Worm (Caenorhabditis elegans) whole organism, L1 larva: Measurements from ENCODE around the gene tba-4.

Experiments used
- C16A3.4 ChIP-seq: fragments of 150-350 bp; optimal IDR thresholded peaks from 2 replicates; lab custom pipeline; 2014; ENCODE audit warnings: missing biosample characterization, missing genetic modification characterization
- aha-1 ChIP-seq: fragments of 150-350 bp; optimal IDR thresholded peaks from 2 replicates; lab custom pipeline; 2014; ENCODE audit warnings: missing biosample characterization, missing genetic modification characterization
- ama-1 ChIP-seq: fragments of 150-350 bp; optimal IDR thresholded peaks from 2 replicates; lab custom pipeline; 2014
- blmp-1 ChIP-seq: fragments of 150-350 bp; optimal IDR thresholded peaks from 2 replicates; lab custom pipeline; 2014; ENCODE audit warnings: missing biosample characterization, missing genetic modification characterization
- ceh-63 ChIP-seq: fragments of 200-800 bp; sonication (Bioruptor generic); optimal IDR thresholded peaks from 2 replicates; lab custom pipeline; 2018; ENCODE audit warnings: mild to moderate bottlenecking, missing genetic modification characterization, missing compliant biosample characterization
- dpl-1 ChIP-seq, 3 experiments: fragments of 150-350 bp in 2 of 3; sonication (generic microtip) in 1 of 3; optimal IDR thresholded peaks; 2 replicates each; lab custom pipeline; 2014 to 2017; ENCODE audit warnings: missing biosample characterization in 3 of 3, missing genetic modification characterization in 3 of 3, missing genetic modification reagents in 3 of 3
- efl-1 ChIP-seq, 4 experiments: fragments of 150-350 bp; optimal IDR thresholded peaks in 3 of 4; peaks in 1 of 4; 1 replicate in 1 of 4; 2 replicates in 3 of 4; lab custom pipeline; 2014; ENCODE audit warnings: missing biosample characterization in 2 of 4, missing genetic modification characterization in 2 of 4, missing genetic modification reagents in 2 of 4
- efl-3 ChIP-seq: fragments of 200-800 bp; sonication (Bioruptor generic); optimal IDR thresholded peaks from 2 replicates; lab custom pipeline; 2018; ENCODE audit warnings: mild to moderate bottlenecking, missing genetic modification characterization, missing compliant biosample characterization
- egl-13 ChIP-seq: sonication (generic microtip); optimal IDR thresholded peaks from 2 replicates; lab custom pipeline; 2016; ENCODE audit warnings: missing genotype, missing genetic modification reagents, missing genetic modification characterization, missing compliant biosample characterization
- egl-27 ChIP-seq, 2 experiments: fragments of 150-350 bp in 1 of 2; sonication (generic microtip); optimal IDR thresholded peaks; 3 replicates each; lab custom pipeline; 2017 to 2018; ENCODE audit warnings: missing biosample characterization in 2 of 2, missing genetic modification characterization in 2 of 2, missing genetic modification reagents in 2 of 2
- elt-2 ChIP-seq: sonication (generic microtip); optimal IDR thresholded peaks from 2 replicates; lab custom pipeline; 2016; ENCODE audit warnings: missing genetic modification characterization, mild to moderate bottlenecking, inconsistent platforms, missing compliant biosample characterization, missing genetic modification reagents
- elt-3 ChIP-seq, 6 experiments: fragments of 150-350 bp in 1 of 6; sonication (generic microtip); optimal IDR thresholded peaks; 2 replicates each; lab custom pipeline; 2017 to 2018; ENCODE audit warnings: missing biosample characterization in 6 of 6, missing genetic modification characterization in 6 of 6, inconsistent platforms in 1 of 6
- fkh-10 ChIP-seq: sonication (generic microtip); optimal IDR thresholded peaks from 2 replicates; lab custom pipeline; 2017; ENCODE audit warnings: missing biosample characterization, missing genetic modification reagents, missing genetic modification characterization
- fkh-8 ChIP-seq: sonication (generic microtip); optimal IDR thresholded peaks from 2 replicates; lab custom pipeline; 2016; ENCODE audit warnings: mild to moderate bottlenecking, missing genetic modification characterization, missing compliant biosample characterization
- grh-1 ChIP-seq: fragments of 200-800 bp; sonication (Bioruptor generic); IDR thresholded peaks from 2 replicates; pipeline ENCODE4 v1.3.6; 2022; ENCODE audit warnings: missing genetic modification reagents, missing genetic modification characterization, missing compliant biosample characterization
- irx-1 ChIP-seq: sonication (generic microtip); optimal IDR thresholded peaks from 2 replicates; lab custom pipeline; 2016; ENCODE audit warnings: missing genetic modification characterization, missing compliant biosample characterization
- isw-1 ChIP-seq: fragments of 200-800 bp; sonication (Bioruptor generic); IDR thresholded peaks from 2 replicates; pipeline ENCODE4 v1.3.6; 2022; ENCODE audit warnings: missing genetic modification characterization, missing compliant biosample characterization
- jun-1 ChIP-seq: fragments of 150-350 bp; optimal IDR thresholded peaks from 2 replicates; lab custom pipeline; 2014; ENCODE audit warnings: missing biosample characterization, missing genetic modification reagents, missing genetic modification characterization
- lin-13 ChIP-seq: fragments of 150-350 bp; optimal IDR thresholded peaks from 2 replicates; lab custom pipeline; 2014; ENCODE audit warnings: missing biosample characterization, missing genetic modification reagents, missing genetic modification characterization
- lin-14 ChIP-seq: fragments of 200-800 bp; sonication (Bioruptor generic); optimal IDR thresholded peaks from 2 replicates; lab custom pipeline; 2018; ENCODE audit warnings: mild to moderate bottlenecking, missing genetic modification characterization, moderate library complexity, missing compliant biosample characterization
- lin-15B ChIP-seq: fragments of 150-350 bp; sonication (generic microtip); optimal IDR thresholded peaks from 3 replicates; lab custom pipeline; 2014; ENCODE audit warnings: missing biosample characterization, missing genetic modification characterization
- lin-35 ChIP-seq, 2 experiments: fragments of 150-350 bp; optimal IDR thresholded peaks; 2 replicates each; lab custom pipeline; 2014; ENCODE audit warnings: missing biosample characterization in 2 of 2, missing genetic modification characterization in 2 of 2, missing genetic modification reagents in 2 of 2
- lin-39 ChIP-seq: fragments of 150-350 bp; optimal IDR thresholded peaks from 2 replicates; lab custom pipeline; 2014; ENCODE audit warnings: missing biosample characterization, missing genetic modification reagents, missing genetic modification characterization
- lir-3 ChIP-seq: sonication (generic microtip); optimal IDR thresholded peaks from 2 replicates; lab custom pipeline; 2016; ENCODE audit warnings: mild to moderate bottlenecking, missing genetic modification characterization, moderate library complexity, missing compliant biosample characterization; ENCODE audit not compliant: poor library complexity
- lsy-2 ChIP-seq, 2 experiments: fragments of 150-350 bp; optimal IDR thresholded peaks; 2 replicates each; lab custom pipeline; 2014; ENCODE audit warnings: missing biosample characterization in 2 of 2, missing genetic modification characterization in 2 of 2
- nhr-11 ChIP-seq: fragments of 150-350 bp; optimal IDR thresholded peaks from 2 replicates; lab custom pipeline; 2014; ENCODE audit warnings: missing biosample characterization, missing genetic modification characterization
- nhr-19 ChIP-seq: fragments of 200-800 bp; sonication (Bioruptor generic); conservative IDR thresholded peaks from 2 replicates; pipeline ENCODE4 v1.3.6; 2022; ENCODE audit warnings: missing genetic modification characterization, missing compliant biosample characterization
- nhr-20 ChIP-seq: sonication (generic microtip); optimal IDR thresholded peaks from 2 replicates; lab custom pipeline; 2016; ENCODE audit warnings: mild to moderate bottlenecking, missing genetic modification characterization, missing compliant biosample characterization
- nhr-47 ChIP-seq: sonication (generic microtip); optimal IDR thresholded peaks from 2 replicates; lab custom pipeline; 2016; ENCODE audit warnings: mild to moderate bottlenecking, missing genetic modification characterization, moderate library complexity, missing compliant biosample characterization
- nhr-71 ChIP-seq: sonication (generic microtip); optimal IDR thresholded peaks from 2 replicates; lab custom pipeline; 2016; ENCODE audit warnings: mild to moderate bottlenecking, missing genetic modification characterization, moderate library complexity, missing compliant biosample characterization
- nhr-85 ChIP-seq: sonication (generic microtip); peaks from one replicate; lab custom pipeline; 2016; ENCODE audit warnings: missing genetic modification characterization, inconsistent platforms, missing compliant biosample characterization
- nhr-90 ChIP-seq: sonication (generic microtip); optimal IDR thresholded peaks from 2 replicates; lab custom pipeline; 2016; ENCODE audit warnings: mild to moderate bottlenecking, missing genetic modification characterization, missing compliant biosample characterization; ENCODE audit not compliant: poor library complexity
- pag-3 ChIP-seq: sonication (generic microtip); optimal IDR thresholded peaks from 2 replicates; lab custom pipeline; 2017; ENCODE audit warnings: missing genetic modification characterization, mild to moderate bottlenecking, missing compliant biosample characterization, antibody characterized with exemption, borderline replicate concordance; ENCODE audit not compliant: insufficient read depth
- rnt-1 ChIP-seq: sonication (generic microtip); optimal IDR thresholded peaks from 2 replicates; lab custom pipeline; 2016; ENCODE audit warnings: mild to moderate bottlenecking, missing genetic modification characterization, moderate library complexity, missing compliant biosample characterization
- snu-23 ChIP-seq: sonication (generic microtip); optimal IDR thresholded peaks from 2 replicates; lab custom pipeline; 2016; ENCODE audit warnings: missing genetic modification characterization, missing compliant biosample characterization
- sox-4 ChIP-seq: sonication (generic microtip); optimal IDR thresholded peaks from 2 replicates; lab custom pipeline; 2016; ENCODE audit warnings: missing genetic modification characterization, missing compliant biosample characterization
- sup-37 ChIP-seq: fragments of 200-800 bp; sonication (Bioruptor generic); optimal IDR thresholded peaks from 2 replicates; lab custom pipeline; 2018; ENCODE audit warnings: mild to moderate bottlenecking, missing genetic modification characterization, missing compliant biosample characterization
- tbx-2 ChIP-seq: sonication (generic microtip); optimal IDR thresholded peaks from 2 replicates; lab custom pipeline; 2016; ENCODE audit warnings: missing genetic modification characterization, missing compliant biosample characterization
- unc-30 ChIP-seq: sonication (generic microtip); optimal IDR thresholded peaks from 2 replicates; lab custom pipeline; 2017; ENCODE audit warnings: missing biosample characterization, missing genetic modification characterization
- unc-62 ChIP-seq: fragments of 150-350 bp; optimal IDR thresholded peaks from 2 replicates; lab custom pipeline; 2014; ENCODE audit warnings: missing biosample characterization, missing genetic modification reagents, missing genetic modification characterization
- vab-15 ChIP-seq: sonication (generic microtip); optimal IDR thresholded peaks from 2 replicates; lab custom pipeline; 2017; ENCODE audit warnings: missing genotype, mild to moderate bottlenecking, missing genetic modification characterization, missing compliant biosample characterization
- zip-4 ChIP-seq: fragments of 200-800 bp; sonication (Bioruptor generic); optimal IDR thresholded peaks from 2 replicates; lab custom pipeline; 2018; ENCODE audit warnings: mild to moderate bottlenecking, missing genetic modification characterization, moderate library complexity, missing compliant biosample characterization
- ztf-11 ChIP-seq, 2 experiments: sonication (generic microtip); optimal IDR thresholded peaks; 2 replicates each; lab custom pipeline; 2016 to 2017; ENCODE audit warnings: missing genetic modification characterization in 2 of 2, missing biosample characterization in 1 of 2, missing compliant biosample characterization in 1 of 2
- ztf-4 ChIP-seq: fragments of 150-350 bp; optimal IDR thresholded peaks from 2 replicates; lab custom pipeline; 2014; ENCODE audit warnings: missing biosample characterization, missing genetic modification characterization

tba-4 gene

DNA sequence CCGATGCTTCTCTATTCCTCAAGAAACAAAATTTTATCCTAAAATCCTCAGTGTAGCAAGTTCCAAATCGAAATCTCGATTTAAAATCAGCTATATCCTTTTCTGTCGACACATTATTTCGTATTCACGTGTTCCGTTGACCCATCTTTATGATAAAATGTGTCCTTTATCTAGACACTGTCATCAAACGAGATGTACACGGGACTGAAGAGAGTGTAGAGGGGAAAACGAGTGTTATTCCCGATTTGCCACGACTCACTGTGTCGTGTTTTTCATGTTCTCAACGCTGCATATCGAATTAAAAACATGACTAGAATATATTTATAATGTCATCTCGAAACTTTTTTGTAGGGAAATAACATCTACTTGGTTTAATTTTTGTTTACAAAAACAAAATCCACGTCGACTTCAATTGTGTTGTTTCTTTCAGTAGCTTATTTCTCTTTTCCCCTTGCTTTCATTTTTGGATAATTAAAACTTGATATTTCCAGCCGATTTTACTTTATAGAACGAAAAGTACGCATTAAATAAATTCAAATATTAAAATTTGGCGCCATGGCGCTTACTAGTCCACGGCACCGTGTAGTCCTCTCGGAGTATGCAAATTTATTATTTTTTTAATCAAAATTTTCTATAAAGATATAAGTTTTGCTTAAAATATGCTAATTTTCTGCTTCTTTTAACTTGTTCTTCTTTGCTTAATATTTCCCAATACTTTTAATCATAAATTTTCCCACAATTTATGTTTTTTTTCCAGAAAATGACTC is 7.5 kb downstream of the tba-4 start, which contains the start of gene metr-1:
TSS of gene metr-1 (plus strand) at position 758 of the 767 bp plus-strand sequence.
- TF ChIP-seq nhr-19 = peak; percentile 33; the same call in 1 of the 2 replicates
- peak; percentile 60 for TF ChIP-seq nhr-47 (tag; lab: Kevin White, UChicago)
- TF ChIP-seq lin-35 (GFP tag; optimal IDR thresholded peaks at IDR 0.05; lab: Kevin White, UChicago) = peak; percentile 71 to 72
- TF ChIP-seq sup-37 (GFP tag; lab: Kevin White, UChicago) = no peak
- TF ChIP-seq snu-23 (GFP tag; lab: Kevin White, UChicago) = peak; percentile 5
- TF ChIP-seq lir-3 = peak; percentile 17
- no peak for TF ChIP-seq ztf-4
- peak; percentile 71 for TF ChIP-seq egl-13 (tag; lab: Kevin White, UChicago)
- peak in 1 of 2 experiments; percentile 24 for TF ChIP-seq lsy-2 (tag; optimal IDR thresholded peaks at IDR 0.05; lab: Kevin White, UChicago)
- no peak for TF ChIP-seq jun-1 (tag; lab: Kevin White, UChicago)
- peak in 1 of 6 experiments; percentile 4 for TF ChIP-seq elt-3 (tag; optimal IDR thresholded peaks at IDR 0.05; lab: Kevin White, UChicago)
- no peak for TF ChIP-seq pag-3 (tag; lab: Kevin White, UChicago)
- TF ChIP-seq lin-39 (tag; lab: Kevin White, UChicago) = no peak
- peak in 1 of 2 experiments; percentile 61 for TF ChIP-seq ztf-11 (tag; optimal IDR thresholded peaks at IDR 0.05; lab: Kevin White, UChicago)
- no peak for TF ChIP-seq lin-13 (GFP tag; lab: Kevin White, UChicago)
- TF ChIP-seq ceh-63 (GFP tag; lab: Kevin White, UChicago) = no peak
- TF ChIP-seq elt-2 (tag; lab: Kevin White, UChicago) = peak; percentile 9
- TF ChIP-seq fkh-8 (tag; lab: Kevin White, UChicago) = peak; percentile 9
- no peak for TF ChIP-seq tbx-2 (tag; lab: Kevin White, UChicago)
- TF ChIP-seq dpl-1 (GFP tag; optimal IDR thresholded peaks at IDR 0.05; lab: Kevin White, UChicago) = peak; percentile 66 to 82 (median 69)
- TF ChIP-seq efl-3 (GFP tag; lab: Kevin White, UChicago) = no peak
- TF ChIP-seq nhr-11 (tag; lab: Kevin White, UChicago) = no peak
- no peak for TF ChIP-seq egl-27 (tag; optimal IDR thresholded peaks at IDR 0.05; lab: Kevin White, UChicago)
- peak; percentile 44 for TF ChIP-seq nhr-71
- TF ChIP-seq nhr-20 (tag; lab: Kevin White, UChicago) = peak; percentile 31
- TF ChIP-seq lin-14 = peak; percentile 18
- no peak for TF ChIP-seq C16A3.4 (tag; lab: Kevin White, UChicago)
- peak; percentile 21 for TF ChIP-seq irx-1
- no peak for TF ChIP-seq fkh-10 (GFP tag; lab: Kevin White, UChicago)
- no peak for TF ChIP-seq lin-15B (tag; lab: Kevin White, UChicago)
- TF ChIP-seq nhr-90 (tag; lab: Kevin White, UChicago) = no peak
- no peak for TF ChIP-seq ama-1 (lab: Kevin White, UChicago)
- no peak for TF ChIP-seq vab-15
- no peak for TF ChIP-seq zip-4 (GFP tag; lab: Kevin White, UChicago)
- no peak for TF ChIP-seq unc-62
- peak; percentile 37 for TF ChIP-seq rnt-1 (tag; lab: Kevin White, UChicago)
- TF ChIP-seq grh-1 (GFP tag; lab: Robert Waterston, UW) = no peak
- TF ChIP-seq efl-1 (optimal IDR thresholded peaks at IDR 0.05; lab: Kevin White, UChicago) = peak; percentile 82 to 86
- peak; percentile 77 to 96 for TF ChIP-seq efl-1 (GFP tag; optimal IDR thresholded peaks at IDR 0.05 in 1 of 2; lab: Kevin White, UChicago)
- no peak for TF ChIP-seq isw-1 (GFP tag; lab: Robert Waterston, UW)
- no peak for TF ChIP-seq sox-4 (tag; lab: Kevin White, UChicago)
- TF ChIP-seq blmp-1 = peak; percentile 31
- TF ChIP-seq nhr-85 (tag; lab: Kevin White, UChicago) = peak; percentile 61
- no peak for TF ChIP-seq aha-1 (tag; lab: Kevin White, UChicago)
- no peak for TF ChIP-seq unc-30 (tag; lab: Kevin White, UChicago)
